Worm (Caenorhabditis elegans): Measurements from ENCODE around the gene ZK673.5.

- TF ChIP-seq pha-4 (tag; optimal IDR thresholded peaks at IDR 0.05) (no peak), rnt-1 (tag; optimal IDR thresholded peaks at IDR 0.05) (no peak)
Observed at ce11 chrII:10452620-10453019, 8.7 kb upstream of the ZK673.5 start, which contains the start of gene ZK673.4.
